Fruit fly (Drosophila melanogaster): ENCODE measurements around the gene jdp.

DNA sequence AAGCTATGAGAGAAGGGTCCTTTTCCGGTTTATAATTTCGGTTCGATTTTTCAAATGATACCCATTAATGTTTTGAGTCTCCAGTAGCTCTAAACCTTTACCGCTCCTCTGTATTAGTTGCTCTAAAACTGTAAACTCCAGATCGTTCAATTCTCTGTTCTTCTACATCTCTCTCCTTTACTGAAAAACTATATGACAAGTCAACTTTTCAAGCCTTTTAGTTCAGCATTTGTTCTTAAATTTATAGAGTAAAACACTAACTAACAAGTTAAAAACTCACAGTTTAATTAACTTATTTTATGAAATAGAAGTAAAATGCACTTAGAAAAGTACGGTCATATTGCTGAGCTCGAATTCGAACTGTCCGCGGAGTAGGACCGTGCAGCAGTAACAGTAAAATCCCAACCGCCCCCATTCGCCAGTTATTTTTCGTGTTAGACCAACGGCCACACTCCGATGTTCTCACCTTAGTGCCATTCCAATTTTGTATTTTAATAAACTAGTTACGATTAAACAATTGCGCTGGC, 36.0 kb upstream of the jdp start:
- TF ChIP-seq CG8301 (tag; optimal IDR thresholded peaks at IDR 0.05) (no peak), CG32121 (GFP tag; IDR thresholded peaks at IDR 0.05) (no peak), fd96Ca (GFP tag; IDR thresholded peaks at IDR 0.05) (no peak), CG15710 (tag; optimal IDR thresholded peaks at IDR 0.05) (no peak)
